Worm (Caenorhabditis elegans) whole organism, early embryonic: ENCODE data around the gene mam-4.

Source experiments
- B0310.2 ChIP-seq: sonication (generic microtip); optimal IDR thresholded peaks from 2 replicates; lab custom pipeline; 2016; ENCODE audit warnings: mild to moderate bottlenecking, missing genetic modification characterization, missing compliant biosample characterization
- F13C5.2 ChIP-seq: sonication (generic microtip); optimal IDR thresholded peaks from 2 replicates; lab custom pipeline; 2017; ENCODE audit warnings: mild to moderate bottlenecking, missing genetic modification characterization, inconsistent platforms, missing compliant biosample characterization
- aly-1 ChIP-seq: sonication (generic microtip); optimal IDR thresholded peaks from 2 replicates; lab custom pipeline; 2016; ENCODE audit warnings: missing genetic modification characterization, missing compliant biosample characterization
- ama-1 ChIP-seq: fragments of 150-350 bp; optimal IDR thresholded peaks from 2 replicates; lab custom pipeline; 2014
- ceh-13 ChIP-seq: fragments of 200-800 bp; sonication (Bioruptor generic); optimal IDR thresholded peaks from 2 replicates; lab custom pipeline; 2018; ENCODE audit warnings: mild to moderate bottlenecking, missing genetic modification characterization, missing compliant biosample characterization
- ceh-36 ChIP-seq: sonication (generic microtip); optimal IDR thresholded peaks from 2 replicates; lab custom pipeline; 2016; ENCODE audit warnings: missing genetic modification characterization, inconsistent platforms, missing compliant biosample characterization
- ets-7 ChIP-seq: sonication (generic microtip); optimal IDR thresholded peaks from 2 replicates; lab custom pipeline; 2016; ENCODE audit warnings: missing genotype, missing genetic modification characterization, missing compliant biosample characterization
- flt-1 ChIP-seq: fragments of 200-800 bp; sonication (Bioruptor generic); IDR thresholded peaks from 2 replicates; pipeline ENCODE4 v1.3.6; 2022; ENCODE audit warnings: missing genetic modification characterization, missing compliant biosample characterization
- hmbx-1 ChIP-seq: sonication (generic microtip); optimal IDR thresholded peaks from 2 replicates; lab custom pipeline; 2016; ENCODE audit warnings: mild to moderate bottlenecking, missing genetic modification characterization, missing compliant biosample characterization
- hmg-4 ChIP-seq: fragments of 200-800 bp; sonication (Bioruptor generic); optimal IDR thresholded peaks from 2 replicates; lab custom pipeline; 2018; ENCODE audit warnings: mild to moderate bottlenecking, missing genetic modification characterization, missing compliant biosample characterization
- hnd-1 ChIP-seq: sonication (generic microtip); optimal IDR thresholded peaks from 2 replicates; lab custom pipeline; 2016; ENCODE audit warnings: missing genetic modification characterization, missing compliant biosample characterization
- pes-1 ChIP-seq: fragments of 200-800 bp; sonication (Bioruptor generic); IDR thresholded peaks from 2 replicates; pipeline ENCODE4 v1.3.6; 2022; ENCODE audit warnings: missing genetic modification reagents, missing genetic modification characterization, missing compliant biosample characterization
- scrt-1 ChIP-seq: fragments of 200-800 bp; sonication (Bioruptor generic); IDR thresholded peaks from 2 replicates; pipeline ENCODE4 v1.3.6; 2022; ENCODE audit warnings: missing genetic modification characterization, missing compliant biosample characterization
- sea-1 ChIP-seq: fragments of 200-800 bp; sonication (Bioruptor generic); conservative IDR thresholded peaks from 2 replicates; pipeline ENCODE4 v1.3.6; 2022; ENCODE audit warnings: missing genetic modification characterization, missing compliant biosample characterization
- tbx-11 ChIP-seq: fragments of 200-800 bp; sonication (Bioruptor generic); IDR thresholded peaks from 2 replicates; pipeline ENCODE4 v1.3.6; 2022; ENCODE audit warnings: missing genetic modification characterization, missing compliant biosample characterization
- tbx-37 ChIP-seq: fragments of 200-800 bp; sonication (Bioruptor generic); conservative IDR thresholded peaks from 2 replicates; pipeline ENCODE4 v1.3.6; 2022; ENCODE audit warnings: missing genetic modification reagents, missing genetic modification characterization, missing compliant biosample characterization
- tra-4 ChIP-seq: sonication (generic microtip); optimal IDR thresholded peaks from 2 replicates; lab custom pipeline; 2017; ENCODE audit warnings: missing genetic modification characterization, missing compliant biosample characterization

Gene mam-4

ce11 chrV:11247846-11248245, at the start of gene mam-4:
Gene mam-4, plus strand, starts transcription at chrV:11248146.
- TF ChIP-seq sea-1 (GFP tag; lab: Robert Waterston, UW) (no peak), B0310.2 (tag; lab: Kevin White, UChicago) (no peak), hmbx-1 (tag; lab: Kevin White, UChicago) (no peak), ceh-13 (GFP tag; lab: Kevin White, UChicago) (no peak), tbx-37 (GFP tag; lab: Robert Waterston, UW) (no peak), hmg-4 (GFP tag; lab: Kevin White, UChicago) (no peak), hnd-1 (tag; lab: Kevin White, UChicago) (no peak), ama-1 (no peak), ceh-36 (tag; lab: Kevin White, UChicago) (no peak), scrt-1 (GFP tag; lab: Robert Waterston, UW) (no peak), tra-4 (tag; lab: Kevin White, UChicago) (no peak), flt-1 (GFP tag; lab: Robert Waterston, UW) (no peak), tbx-11 (GFP tag; lab: Robert Waterston, UW) (no peak), pes-1 (no peak), F13C5.2 (tag; lab: Kevin White, UChicago) (no peak)

ce11 chrV:11199497-11199896, 48.4 kb upstream of the mam-4 start:
- TF ChIP-seq B0310.2 (tag; lab: Kevin White, UChicago): no peak

- TF ChIP-seq ama-1 (no peak), hmg-4 (GFP tag; lab: Kevin White, UChicago) (no peak), hmbx-1 (tag; lab: Kevin White, UChicago) (no peak), ets-7 (tag; lab: Kevin White, UChicago) (no peak), F13C5.2 (tag; lab: Kevin White, UChicago) (no peak), tbx-11 (GFP tag; lab: Robert Waterston, UW) (no peak), hnd-1 (tag; lab: Kevin White, UChicago) (no peak), flt-1 (GFP tag; lab: Robert Waterston, UW) (no peak), scrt-1 (GFP tag; lab: Robert Waterston, UW) (no peak), tra-4 (tag; lab: Kevin White, UChicago) (no peak), ceh-13 (GFP tag; lab: Kevin White, UChicago) (no peak), ceh-36 (tag; lab: Kevin White, UChicago) (no peak), B0310.2 (tag; lab: Kevin White, UChicago) (no peak)
Observed at ce11 chrV:11200316-11200715, 47.6 kb upstream of the mam-4 start, which contains the start of gene K10D6.3. Gene K10D6.3, plus strand, starts transcription at chrV:11200616.

- TF ChIP-seq flt-1 (GFP tag; lab: Robert Waterston, UW) (no peak), ceh-13 (GFP tag; lab: Kevin White, UChicago) (no peak), ets-7 (tag; lab: Kevin White, UChicago) (no peak), tra-4 (tag; lab: Kevin White, UChicago) (no peak), ama-1 (no peak), B0310.2 (tag; lab: Kevin White, UChicago) (no peak), hnd-1 (tag; lab: Kevin White, UChicago) (no peak), F13C5.2 (tag; lab: Kevin White, UChicago) (no peak), tbx-11 (GFP tag; lab: Robert Waterston, UW) (no peak), tbx-37 (GFP tag; lab: Robert Waterston, UW) (no peak), ceh-36 (tag; lab: Kevin White, UChicago) (no peak), sea-1 (GFP tag; lab: Robert Waterston, UW) (no peak), aly-1 (tag; lab: Kevin White, UChicago) (no peak), hmg-4 (GFP tag; lab: Kevin White, UChicago) (no peak)
Observed at ce11 chrV:11201826-11202565, 46.0 kb upstream of the mam-4 start, which contains the start of gene K10D6.4. Gene K10D6.4, plus strand, starts transcription at chrV:11201925.

- TF ChIP-seq hnd-1 (tag; lab: Kevin White, UChicago) (no peak), ets-7 (tag; lab: Kevin White, UChicago) (no peak), F13C5.2 (tag; lab: Kevin White, UChicago) (no peak)
Observed at ce11 chrV:11204452-11204851, 43.5 kb upstream of the mam-4 start.

- TF ChIP-seq tra-4 (tag; lab: Kevin White, UChicago) (no peak), aly-1 (tag; lab: Kevin White, UChicago) (no peak), ceh-13 (GFP tag; lab: Kevin White, UChicago) (no peak), ets-7 (tag; lab: Kevin White, UChicago) (no peak), hmg-4 (GFP tag; lab: Kevin White, UChicago) (no peak)
Observed at ce11 chrV:11206467-11206866, 41.5 kb upstream of the mam-4 start.

ce11 chrV:11209452-11210188, 38.3 kb upstream of the mam-4 start:
- no peak for TF ChIP-seq ceh-36 (tag; lab: Kevin White, UChicago)
- no peak for TF ChIP-seq ama-1
- TF ChIP-seq aly-1 (tag; lab: Kevin White, UChicago): no peak
- TF ChIP-seq sea-1 (GFP tag; lab: Robert Waterston, UW): no peak
- TF ChIP-seq pes-1: no peak
